Worm (Caenorhabditis elegans): Measurements from ENCODE around the gene slcr-46.1.

DNA sequence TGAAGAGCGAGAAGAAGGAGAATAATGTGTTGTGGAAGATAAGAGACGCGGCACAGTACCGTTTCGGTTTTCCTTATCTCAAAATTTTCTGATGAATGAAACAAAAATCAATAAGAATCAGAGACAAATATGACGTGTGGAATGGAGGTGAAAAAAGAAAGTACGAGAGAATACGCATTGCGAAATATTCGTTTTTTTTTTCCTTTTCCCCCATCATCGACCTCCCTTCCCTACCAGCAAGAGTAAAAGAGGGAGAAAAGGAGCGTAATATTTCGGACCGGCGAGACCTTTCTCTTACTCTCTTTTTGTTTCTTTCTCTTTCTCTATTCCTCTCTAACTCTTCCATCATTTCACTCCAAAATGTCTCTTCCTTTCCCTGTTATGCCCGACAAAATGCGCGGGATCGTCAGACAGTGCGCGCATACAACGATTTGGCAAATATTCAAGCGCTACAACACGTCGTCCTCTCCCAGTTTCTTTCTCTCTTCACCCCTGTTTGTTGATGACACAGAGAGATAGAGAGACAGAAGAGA lies 30.2 kb downstream of the slcr-46.1 start:
- TF ChIP-seq lin-38 (GFP tag; IDR thresholded peaks at IDR 0.05): no peak
- TF ChIP-seq nhr-77 (tag; optimal IDR thresholded peaks at IDR 0.05): peak; percentile 49
- TF ChIP-seq ZK546.5 (tag; optimal IDR thresholded peaks at IDR 0.05): no peak
- no peak for TF ChIP-seq ceh-20 (GFP tag; IDR thresholded peaks at IDR 0.05)
- no peak for TF ChIP-seq snpc-4 (tag; optimal IDR thresholded peaks at IDR 0.05)
- no peak for TF ChIP-seq zfp-2 (tag; optimal IDR thresholded peaks at IDR 0.05)
- peak; percentile 77 for TF ChIP-seq nhr-6 (tag; optimal IDR thresholded peaks at IDR 0.05)
- TF ChIP-seq ama-1 (optimal IDR thresholded peaks at IDR 0.05): no peak

Measured in whole organism, L4 larva.